Worm (Caenorhabditis elegans) whole organism, L4 larva: ENCODE results near the gene F58A4.1.

Experiments used
- R02D3.7 ChIP-seq: fragments of 150-350 bp; sonication (generic microtip); optimal IDR thresholded peaks from 3 replicates; lab custom pipeline; 2014; ENCODE audit warnings: missing biosample characterization, missing genetic modification characterization
- arid-1 ChIP-seq: fragments of 200-800 bp; sonication (Bioruptor generic); conservative IDR thresholded peaks from 2 replicates; pipeline ENCODE4 v1.3.6; 2022; ENCODE audit warnings: missing genetic modification reagents, missing genetic modification characterization, missing compliant biosample characterization
- lim-7 ChIP-seq: fragments of 200-800 bp; sonication (Bioruptor generic); IDR thresholded peaks from 2 replicates; pipeline ENCODE4 v1.3.6; 2022; ENCODE audit warnings: missing genetic modification characterization, missing compliant biosample characterization
- lsy-2 ChIP-seq, 2 experiments: fragments of 150-350 bp in 1 of 2; sonication (generic microtip) in 1 of 2; optimal IDR thresholded peaks; 2 replicates each; lab custom pipeline; 2014 to 2017; ENCODE audit warnings: missing biosample characterization in 2 of 2, missing genetic modification characterization in 2 of 2
- nhr-111 ChIP-seq: fragments of 200-800 bp; sonication (Bioruptor generic); optimal IDR thresholded peaks from 2 replicates; lab custom pipeline; 2018; ENCODE audit warnings: mild to moderate bottlenecking, missing genetic modification characterization, missing compliant biosample characterization
- nhr-41 ChIP-seq: fragments of 200-800 bp; sonication (Bioruptor generic); IDR thresholded peaks from 2 replicates; pipeline ENCODE4 v1.3.6; 2022; ENCODE audit warnings: missing genetic modification reagents, missing genetic modification characterization, missing compliant biosample characterization
- skn-1 ChIP-seq: fragments of 150-350 bp; optimal IDR thresholded peaks from 2 replicates; lab custom pipeline; 2014; ENCODE audit warnings: missing biosample characterization, missing genetic modification characterization
- unc-39 ChIP-seq: sonication (generic microtip); optimal IDR thresholded peaks from 2 replicates; lab custom pipeline; 2017; ENCODE audit warnings: missing biosample characterization, missing genetic modification characterization
- ztf-11 ChIP-seq: fragments of 150-350 bp; optimal IDR thresholded peaks from 2 replicates; lab custom pipeline; 2014; ENCODE audit warnings: missing biosample characterization, missing genetic modification characterization

- no peak for TF ChIP-seq lim-7 (GFP tag; lab: Robert Waterston, UW)
- TF ChIP-seq nhr-41: no peak
- TF ChIP-seq R02D3.7 (tag; lab: Kevin White, UChicago): no peak
- TF ChIP-seq lsy-2 (tag; optimal IDR thresholded peaks at IDR 0.05; lab: Kevin White, UChicago): no peak
- no peak for TF ChIP-seq unc-39 (tag; lab: Kevin White, UChicago)
- no peak for TF ChIP-seq ztf-11
- no peak for TF ChIP-seq arid-1 (GFP tag; lab: Robert Waterston, UW)
- no peak for TF ChIP-seq nhr-111 (GFP tag; lab: Kevin White, UChicago)
- no peak for TF ChIP-seq skn-1
Measured at ce11 chrIII:9565973-9566372, 32.3 kb upstream of the F58A4.1 start, which contains the start of gene C48B4.11.
